Fruit fly (Drosophila melanogaster) whole organism, pupa: ENCODE results near the gene Notum.

Experiments
- CG12605 ChIP-seq: fragments of 200-800 bp; sonication (Bioruptor generic); IDR thresholded peaks from 2 replicates; pipeline ENCODE4 v1.3.6; 2022; ENCODE audit warnings: missing biosample characterization, missing genetic modification characterization
- CG13204 ChIP-seq: fragments of 200-800 bp; sonication (Bioruptor generic); optimal IDR thresholded peaks from 2 replicates; lab custom pipeline; 2018; ENCODE audit warnings: missing biosample characterization, mild to moderate bottlenecking, missing genetic modification characterization, moderate library complexity
- CG14655 ChIP-seq: fragments of 200-800 bp; sonication (Bioruptor generic); optimal IDR thresholded peaks from 3 replicates; lab custom pipeline; 2017; ENCODE audit warnings: mild to moderate bottlenecking, missing biosample characterization, missing genetic modification reagents, missing genetic modification characterization
- CG15710 ChIP-seq: fragments of 200-800 bp; sonication (Bioruptor generic); optimal IDR thresholded peaks from 2 replicates; lab custom pipeline; 2018; ENCODE audit warnings: missing biosample characterization, mild to moderate bottlenecking, missing genetic modification characterization, moderate library complexity
- CG4496 ChIP-seq: fragments of 200-800 bp; sonication (Bioruptor generic); IDR thresholded peaks from 3 replicates; pipeline ENCODE4 v1.3.6; 2022; ENCODE audit warnings: missing biosample characterization, missing genetic modification characterization
- CG8159 ChIP-seq: fragments of 200-800 bp; sonication (Bioruptor generic); optimal IDR thresholded peaks from 3 replicates; lab custom pipeline; 2018; ENCODE audit warnings: missing biosample characterization, mild to moderate bottlenecking, missing genetic modification characterization, moderate library complexity
- CG8301 ChIP-seq: fragments of 200-800 bp; sonication (Bioruptor generic); optimal IDR thresholded peaks from 2 replicates; lab custom pipeline; 2018; ENCODE audit warnings: missing biosample characterization, mild to moderate bottlenecking, missing genetic modification characterization
- CG9948 ChIP-seq: fragments of 200-800 bp; sonication (Bioruptor generic); optimal IDR thresholded peaks from 2 replicates; lab custom pipeline; 2018; ENCODE audit warnings: missing biosample characterization, mild to moderate bottlenecking, missing genetic modification characterization, moderate library complexity
- Ets98B ChIP-seq: fragments of 200-800 bp; sonication (Bioruptor generic); IDR thresholded peaks from 2 replicates; pipeline ENCODE4 v1.3.6; 2022; ENCODE audit warnings: missing biosample characterization, missing genetic modification characterization
- Snoo ChIP-seq: fragments of 200-800 bp; sonication (Bioruptor generic); optimal IDR thresholded peaks from 3 replicates; lab custom pipeline; 2017; ENCODE audit warnings: missing biosample characterization, mild to moderate bottlenecking, missing genetic modification characterization, inconsistent platforms
- fd96Ca ChIP-seq: fragments of 200-800 bp; sonication (Bioruptor generic); IDR thresholded peaks from 3 replicates; pipeline ENCODE4 v1.3.6; 2022; ENCODE audit warnings: missing biosample characterization, missing genetic modification characterization
- rn ChIP-seq: fragments of 200-800 bp; sonication (Bioruptor generic); IDR thresholded peaks from 2 replicates; pipeline ENCODE4 v1.3.6; 2022; ENCODE audit warnings: missing biosample characterization, missing genetic modification characterization

DNA sequence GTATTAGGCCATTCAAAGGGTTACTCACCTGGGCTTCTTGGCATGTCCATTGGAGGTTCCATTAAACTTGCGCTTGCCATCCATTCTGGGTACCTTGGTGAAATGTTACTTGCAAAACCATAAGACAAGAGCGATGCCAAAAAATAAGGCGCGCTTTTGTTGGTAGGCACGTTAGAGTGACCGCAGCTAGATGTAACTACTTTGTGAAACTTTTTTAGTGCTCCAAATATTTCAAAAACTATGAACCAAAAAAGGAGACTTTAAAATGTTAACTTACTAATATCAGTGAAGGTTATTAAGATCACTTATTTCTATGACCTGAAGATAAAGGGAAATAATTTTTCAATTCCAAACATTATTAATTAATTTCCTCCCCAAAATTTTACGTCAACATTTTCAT is 35.6 kb upstream of the Notum start, which contains the start of gene PolD1:
- TF ChIP-seq CG15710 (tag; lab: Kevin White, UChicago) = no peak
- TF ChIP-seq CG12605 (GFP tag; lab: Robert Waterston, UW) = no peak
- no peak for TF ChIP-seq fd96Ca (GFP tag; lab: Robert Waterston, UW)
- no peak for TF ChIP-seq CG9948 (tag; lab: Kevin White, UChicago)
- no peak for TF ChIP-seq CG4496 (GFP tag; lab: Robert Waterston, UW)
- no peak for TF ChIP-seq CG8301 (tag; lab: Kevin White, UChicago)
- TF ChIP-seq rn (GFP tag; lab: Robert Waterston, UW) = no peak
- TF ChIP-seq Snoo = no peak
- TF ChIP-seq Ets98B (GFP tag; lab: Robert Waterston, UW) = no peak
- no peak for TF ChIP-seq CG14655 (GFP tag; lab: Kevin White, UChicago)
- TF ChIP-seq CG8159 (tag; lab: Kevin White, UChicago) = no peak
- TF ChIP-seq CG13204 = no peak
